Fruit fly (Drosophila melanogaster) whole organism, prepupa: Measurements from ENCODE around the gene CG4213.

Experiments used
- CG11762 ChIP-seq: fragments of 200-800 bp; sonication (Bioruptor generic); optimal IDR thresholded peaks from 3 replicates; lab custom pipeline; 2016; ENCODE audit warnings: missing biosample characterization, missing genetic modification characterization; ENCODE audit not compliant: insufficient read depth
- CG1621 ChIP-seq: fragments of 200-800 bp; sonication (Bioruptor generic); optimal IDR thresholded peaks from 3 replicates; lab custom pipeline; 2018; ENCODE audit warnings: missing biosample characterization, mild to moderate bottlenecking, missing genetic modification characterization
- CG32006 ChIP-seq: fragments of 200-800 bp; sonication (Bioruptor generic); optimal IDR thresholded peaks from 3 replicates; lab custom pipeline; 2017; ENCODE audit warnings: missing biosample characterization, mild to moderate bottlenecking, missing genetic modification characterization
- CG34406 ChIP-seq: fragments of 200-800 bp; sonication (Bioruptor generic); optimal IDR thresholded peaks from 3 replicates; lab custom pipeline; 2016; ENCODE audit warnings: missing biosample characterization, missing genetic modification characterization
- CG6163 ChIP-seq: fragments of 200-800 bp; sonication (Bioruptor generic); IDR thresholded peaks from 3 replicates; pipeline ENCODE4 v1.3.6; 2022; ENCODE audit warnings: missing biosample characterization, missing genetic modification characterization
- CG8119 ChIP-seq: fragments of 200-800 bp; sonication (Bioruptor generic); IDR thresholded peaks from 3 replicates; pipeline ENCODE4 v1.3.6; 2022; ENCODE audit warnings: missing biosample characterization, missing genetic modification characterization
- CG9139 ChIP-seq: fragments of 200-800 bp; sonication (Bioruptor generic); optimal IDR thresholded peaks from 3 replicates; lab custom pipeline; 2017; ENCODE audit warnings: missing biosample characterization, mild to moderate bottlenecking, missing genetic modification characterization
- Eip78C ChIP-seq: fragments of 200-800 bp; sonication (Bioruptor generic); peaks from one replicate; lab custom pipeline; 2016; ENCODE audit warnings: missing biosample characterization, missing genetic modification characterization
- Ets21C ChIP-seq: fragments of 200-800 bp; sonication (Bioruptor generic); optimal IDR thresholded peaks from 3 replicates; lab custom pipeline; 2016; ENCODE audit warnings: missing biosample characterization, missing genetic modification characterization
- Lpt ChIP-seq: fragments of 200-800 bp; sonication (Bioruptor generic); optimal IDR thresholded peaks from 3 replicates; lab custom pipeline; 2016; ENCODE audit warnings: missing biosample characterization, missing genetic modification characterization
- acj6 ChIP-seq: fragments of 200-800 bp; sonication (Bioruptor generic); optimal IDR thresholded peaks from 3 replicates; lab custom pipeline; 2016; ENCODE audit warnings: missing biosample characterization, missing genetic modification characterization
- cyc ChIP-seq: fragments of 200-800 bp; sonication (Bioruptor generic); optimal IDR thresholded peaks from 3 replicates; lab custom pipeline; 2016; ENCODE audit warnings: missing biosample characterization, missing genetic modification characterization
- spab ChIP-seq: fragments of 200-800 bp; sonication (Bioruptor generic); optimal IDR thresholded peaks from 2 replicates; lab custom pipeline; 2017; ENCODE audit warnings: missing biosample characterization, mild to moderate bottlenecking, missing genetic modification characterization, missing genetic modification reagents

dm6 chr2L:425491-425890, 23.5 kb upstream of the CG4213 start:
- TF ChIP-seq Ets21C (GFP tag; lab: Kevin White, UChicago) = no peak
- TF ChIP-seq CG8119 (GFP tag; lab: Robert Waterston, UW) = no peak
- TF ChIP-seq cyc (GFP tag; lab: Kevin White, UChicago) = no peak
- no peak for TF ChIP-seq CG34406 (GFP tag; lab: Kevin White, UChicago)
- TF ChIP-seq acj6 = no peak
- TF ChIP-seq CG32006 (GFP tag; lab: Kevin White, UChicago) = no peak
- no peak for TF ChIP-seq CG9139 (GFP tag; lab: Kevin White, UChicago)
- TF ChIP-seq CG1621 = no peak
- TF ChIP-seq Lpt (GFP tag; lab: Kevin White, UChicago) = no peak
- TF ChIP-seq Eip78C (GFP tag; lab: Kevin White, UChicago) = no peak
- TF ChIP-seq CG6163 (GFP tag; lab: Robert Waterston, UW) = no peak
- TF ChIP-seq CG11762 (GFP tag; lab: Kevin White, UChicago) = no peak
- TF ChIP-seq spab (GFP tag; lab: Kevin White, UChicago) = no peak
